Fruit fly (Drosophila melanogaster): ENCODE results near the gene Pih1D1.

- TF ChIP-seq h (optimal IDR thresholded peaks at IDR 0.05): no peak
- no peak for TF ChIP-seq psq (optimal IDR thresholded peaks at IDR 0.05)
- no peak for TF ChIP-seq ttk (optimal IDR thresholded peaks at IDR 0.05)
- no peak for TF ChIP-seq insv (optimal IDR thresholded peaks at IDR 0.05)
Measured at dm6 chr2L:12704418-12704920, 17.2 kb downstream of the Pih1D1 start, which contains the start of the genes CG5776 and spict.

Data from Kc167 (cell line).